Fruit fly (Drosophila melanogaster) whole organism, embryonic: Measurements from ENCODE around the gene lbl.
A peak's percentile ranks its signal among the peaks of the same experiment; 100 is the strongest.

Source experiments
- Atf-2 ChIP-seq: fragments of 200-800 bp; sonication (Bioruptor generic); optimal IDR thresholded peaks from 2 replicates; lab custom pipeline; 2016; ENCODE audit warnings: missing biosample characterization, missing genetic modification characterization
- Awh ChIP-seq: fragments of 200-800 bp; sonication (Bioruptor generic); IDR thresholded peaks from 2 replicates; pipeline ENCODE4, ENCODE4 v1.3.6; 2022; ENCODE audit warnings: missing biosample characterization, missing genetic modification characterization
- BEAF-32 ChIP-seq: fragments of 200-800 bp; sonication (Bioruptor generic); optimal IDR thresholded peaks from 3 replicates; lab custom pipeline; 2017; ENCODE audit warnings: missing biosample characterization, missing genetic modification characterization, mild to moderate bottlenecking, moderate library complexity, missing genetic modification reagents
- C15 ChIP-seq: fragments of 200-800 bp; sonication (Bioruptor generic); IDR thresholded peaks from 3 replicates; pipeline ENCODE4 v1.3.6; 2022; ENCODE audit warnings: missing biosample characterization, missing genetic modification characterization
- CG10267 ChIP-seq: fragments of 200-800 bp; sonication (Bioruptor generic); optimal IDR thresholded peaks from 2 replicates; lab custom pipeline; 2018; ENCODE audit warnings: missing biosample characterization, mild to moderate bottlenecking, missing genetic modification characterization, moderate library complexity
- CG10431 ChIP-seq: fragments of 200-800 bp; sonication (Bioruptor generic); optimal IDR thresholded peaks from 3 replicates; lab custom pipeline; 2018; ENCODE audit warnings: missing biosample characterization, mild to moderate bottlenecking, missing genetic modification characterization
- CG13123 ChIP-seq: fragments of 200-800 bp; sonication (Bioruptor generic); optimal IDR thresholded peaks from 2 replicates; lab custom pipeline; 2016; ENCODE audit warnings: missing biosample characterization, missing genetic modification characterization
- CG13424 ChIP-seq: fragments of 200-800 bp; sonication (Bioruptor generic); optimal IDR thresholded peaks from 2 replicates; lab custom pipeline; 2019; ENCODE audit warnings: missing biosample characterization, mild to moderate bottlenecking, missing genetic modification characterization, moderate library complexity
- CG13775 ChIP-seq: fragments of 200-800 bp; sonication (Bioruptor generic); optimal IDR thresholded peaks from 3 replicates; lab custom pipeline; 2017; ENCODE audit warnings: missing biosample characterization, mild to moderate bottlenecking, missing genetic modification characterization
- CG14860 ChIP-seq: fragments of 200-800 bp; sonication (Bioruptor generic); IDR thresholded peaks from 3 replicates; pipeline ENCODE4 v1.3.6; 2022; ENCODE audit warnings: missing biosample characterization, missing genetic modification characterization; ENCODE audit not compliant: partially characterized antibody
- CG15269 ChIP-seq: fragments of 200-800 bp; sonication (Bioruptor generic); optimal IDR thresholded peaks from 2 replicates; lab custom pipeline; 2018; ENCODE audit warnings: missing biosample characterization, mild to moderate bottlenecking, missing genetic modification characterization, moderate library complexity
- CG17186 ChIP-seq: fragments of 200-800 bp; sonication (Bioruptor generic); optimal IDR thresholded peaks from 3 replicates; lab custom pipeline; 2017; ENCODE audit warnings: missing biosample characterization, missing genetic modification reagents, missing genetic modification characterization
- CG2875 ChIP-seq: fragments of 200-800 bp; sonication (Bioruptor generic); optimal IDR thresholded peaks from 2 replicates; lab custom pipeline; 2017; ENCODE audit warnings: missing biosample characterization, mild to moderate bottlenecking, missing genetic modification characterization, missing genetic modification reagents
- CG31224 ChIP-seq: fragments of 200-800 bp; sonication (Bioruptor generic); IDR thresholded peaks from 2 replicates; pipeline ENCODE4 v1.3.6; 2022; ENCODE audit warnings: missing biosample characterization, missing genetic modification characterization
- CG3163 ChIP-seq: fragments of 200-800 bp; sonication (Bioruptor generic); optimal IDR thresholded peaks from 3 replicates; lab custom pipeline; 2016; ENCODE audit warnings: missing biosample characterization, missing genetic modification characterization
- CG33213 ChIP-seq: fragments of 200-800 bp; sonication (Bioruptor generic); optimal IDR thresholded peaks from 3 replicates; lab custom pipeline; 2016; ENCODE audit warnings: missing biosample characterization, missing genetic modification characterization
- CG3407 ChIP-seq: fragments of 200-800 bp; sonication (Bioruptor generic); optimal IDR thresholded peaks from 2 replicates; lab custom pipeline; 2018; ENCODE audit warnings: missing biosample characterization, mild to moderate bottlenecking, missing genetic modification characterization
- CG4282 ChIP-seq: fragments of 200-800 bp; sonication (Bioruptor generic); optimal IDR thresholded peaks from 2 replicates; lab custom pipeline; 2016; ENCODE audit warnings: missing biosample characterization, missing genetic modification characterization
- Dbx ChIP-seq: fragments of 200-800 bp; sonication (Bioruptor generic); IDR thresholded peaks from 3 replicates; pipeline ENCODE4 v1.3.6; 2022; ENCODE audit warnings: missing biosample characterization, missing genetic modification characterization
- Dfd ChIP-seq, 2 experiments: fragments of >200 bp; optimal IDR thresholded peaks; 2 replicates each; lab custom pipeline; 2017; ENCODE audit warnings: missing biosample characterization in 2 of 2, missing genetic modification characterization in 2 of 2
- Dll ChIP-seq: fragments of 200-800 bp; sonication (Bioruptor generic); IDR thresholded peaks from 4 replicates; pipeline ENCODE4 v1.3.6; 2022; ENCODE audit warnings: missing biosample characterization, missing genetic modification characterization; ENCODE audit not compliant: partially characterized antibody
- Doc3 ChIP-seq: fragments of 200-800 bp; sonication (Bioruptor generic); IDR thresholded peaks from 3 replicates; pipeline ENCODE4 v1.3.6; 2022; ENCODE audit warnings: missing biosample characterization, missing genetic modification characterization; ENCODE audit not compliant: partially characterized antibody
- E2f2 ChIP-seq: fragments of 200-800 bp; sonication (Bioruptor generic); IDR thresholded peaks from 2 replicates; pipeline ENCODE4 v1.3.6; 2022; ENCODE audit warnings: missing biosample characterization, missing genetic modification characterization
- GATAe ChIP-seq: fragments of 200-800 bp; sonication (Bioruptor generic); conservative IDR thresholded peaks from 2 replicates; pipeline ENCODE4 v1.3.6; 2022; ENCODE audit warnings: missing biosample characterization, missing genetic modification characterization
- Hr39 ChIP-seq: fragments of >200 bp; optimal IDR thresholded peaks from 2 replicates; lab custom pipeline; 2017
- Mad ChIP-seq: fragments of 200-800 bp; sonication (Bioruptor generic); optimal IDR thresholded peaks from 2 replicates; lab custom pipeline; 2016; ENCODE audit warnings: missing biosample characterization, missing genetic modification characterization
- Med ChIP-seq: fragments of 200-800 bp; sonication (Bioruptor generic); peaks from one replicate; lab custom pipeline; 2016; ENCODE audit warnings: missing biosample characterization, missing genetic modification characterization, mild to moderate bottlenecking, inconsistent platforms, moderate library complexity
- Optix ChIP-seq: fragments of 200-800 bp; sonication (Bioruptor generic); IDR thresholded peaks from 3 replicates; pipeline ENCODE4 v1.3.6; 2022; ENCODE audit warnings: missing biosample characterization, missing genetic modification characterization
- Ptx1 ChIP-seq: fragments of 200-800 bp; sonication (Bioruptor generic); IDR thresholded peaks from 2 replicates; pipeline ENCODE4 v1.3.6; 2022; ENCODE audit warnings: missing biosample characterization, missing genetic modification characterization
- Sox102F ChIP-seq: fragments of 200-800 bp; sonication (Bioruptor generic); optimal IDR thresholded peaks from 2 replicates; lab custom pipeline; 2018; ENCODE audit warnings: missing biosample characterization, mild to moderate bottlenecking, missing genetic modification characterization, moderate library complexity
- Vsx1 ChIP-seq: fragments of 200-800 bp; sonication (Bioruptor generic); optimal IDR thresholded peaks from 2 replicates; lab custom pipeline; 2017; ENCODE audit warnings: missing biosample characterization, mild to moderate bottlenecking, missing genetic modification characterization, missing genetic modification reagents
- ap ChIP-seq: fragments of 200-800 bp; sonication (Bioruptor generic); IDR thresholded peaks from 2 replicates; pipeline ENCODE4 v1.3.6; 2022; ENCODE audit warnings: missing biosample characterization, missing genetic modification characterization
- ara ChIP-seq: fragments of 200-800 bp; sonication (Bioruptor generic); IDR thresholded peaks from 2 replicates; pipeline ENCODE4 v1.3.6; 2022; ENCODE audit warnings: missing biosample characterization, missing genetic modification characterization
- bcd ChIP-seq: fragments of 200-800 bp; sonication (Bioruptor generic); optimal IDR thresholded peaks from 2 replicates; lab custom pipeline; 2017; ENCODE audit warnings: missing biosample characterization, mild to moderate bottlenecking, missing genetic modification characterization
- caup ChIP-seq: fragments of 200-800 bp; sonication (Bioruptor generic); optimal IDR thresholded peaks from 3 replicates; lab custom pipeline; 2017; ENCODE audit warnings: missing biosample characterization, mild to moderate bottlenecking, missing genetic modification characterization, moderate library complexity; ENCODE audit not compliant: severe bottlenecking
- gce ChIP-seq: fragments of 200-800 bp; sonication (Bioruptor generic); IDR thresholded peaks from 3 replicates; pipeline ENCODE4 v1.3.6; 2022; ENCODE audit warnings: missing biosample characterization, missing genetic modification characterization
- jing ChIP-seq: fragments of 200-800 bp; sonication (Bioruptor generic); optimal IDR thresholded peaks from 2 replicates; lab custom pipeline; 2018; ENCODE audit warnings: missing biosample characterization, mild to moderate bottlenecking, missing genetic modification characterization
- kah ChIP-seq: fragments of 200-800 bp; sonication (Bioruptor generic); optimal IDR thresholded peaks from 2 replicates; lab custom pipeline; 2018; ENCODE audit warnings: missing biosample characterization, mild to moderate bottlenecking, missing genetic modification characterization
- ken ChIP-seq: fragments of 200-800 bp; sonication (Bioruptor generic); IDR thresholded peaks from 3 replicates; pipeline ENCODE4 v1.3.6; 2022; ENCODE audit warnings: missing biosample characterization, missing genetic modification characterization
- klu ChIP-seq: fragments of 200-800 bp; sonication (Bioruptor generic); IDR thresholded peaks from 2 replicates; pipeline ENCODE4 v1.3.6; 2022; ENCODE audit warnings: missing biosample characterization, missing genetic modification characterization
- nerfin-1 ChIP-seq: fragments of 200-800 bp; sonication (Bioruptor generic); optimal IDR thresholded peaks from 3 replicates; lab custom pipeline; 2019; ENCODE audit warnings: missing biosample characterization, mild to moderate bottlenecking, missing genetic modification characterization, moderate library complexity
- prd ChIP-seq, 3 experiments: fragments of >200 bp in 2 of 3; fragments of 200-800 bp in 1 of 3; sonication (Bioruptor generic) in 1 of 3; optimal IDR thresholded peaks in 2 of 3; IDR thresholded peaks in 1 of 3; 2 replicates in 2 of 3; 3 replicates in 1 of 3; pipeline versions ENCODE4 v1.3.6 to Lab custom; 2017 to 2022; ENCODE audit warnings: missing biosample characterization in 1 of 3, missing genetic modification characterization in 1 of 3
- pzg ChIP-seq: fragments of 200-800 bp; sonication (Bioruptor generic); optimal IDR thresholded peaks from 3 replicates; lab custom pipeline; 2018; ENCODE audit warnings: missing biosample characterization, mild to moderate bottlenecking, missing genetic modification characterization, moderate library complexity
- run ChIP-seq: fragments of 200-800 bp; sonication (Bioruptor generic); optimal IDR thresholded peaks from 3 replicates; lab custom pipeline; 2018; ENCODE audit warnings: missing biosample characterization, mild to moderate bottlenecking, missing genetic modification characterization
- sim ChIP-seq: fragments of 200-800 bp; sonication (Bioruptor generic); IDR thresholded peaks from 2 replicates; pipeline ENCODE4 v1.3.6; 2022; ENCODE audit warnings: missing biosample characterization, missing genetic modification characterization
- slou ChIP-seq: fragments of 200-800 bp; sonication (Bioruptor generic); optimal IDR thresholded peaks from 3 replicates; lab custom pipeline; 2016; ENCODE audit warnings: missing biosample characterization, missing genetic modification characterization
- sna ChIP-seq: fragments of 200-800 bp; sonication (Bioruptor generic); IDR thresholded peaks from 2 replicates; pipeline ENCODE4 v1.3.6; 2022; ENCODE audit warnings: missing biosample characterization, missing genetic modification characterization; ENCODE audit not compliant: partially characterized antibody
- tio ChIP-seq: fragments of 200-800 bp; sonication (Bioruptor generic); optimal IDR thresholded peaks from 2 replicates; lab custom pipeline; 2017; ENCODE audit warnings: missing biosample characterization, missing genetic modification characterization, inconsistent platforms
- vnd ChIP-seq: fragments of 200-800 bp; sonication (Bioruptor generic); IDR thresholded peaks from 3 replicates; pipeline ENCODE4 v1.3.6; 2022; ENCODE audit warnings: missing biosample characterization, missing genetic modification characterization; ENCODE audit not compliant: partially characterized antibody
- zen ChIP-seq: fragments of 200-800 bp; sonication (Bioruptor generic); optimal IDR thresholded peaks from 3 replicates; lab custom pipeline; 2018; ENCODE audit warnings: missing biosample characterization, mild to moderate bottlenecking, missing genetic modification characterization, moderate library complexity

The lbl gene

DNA sequence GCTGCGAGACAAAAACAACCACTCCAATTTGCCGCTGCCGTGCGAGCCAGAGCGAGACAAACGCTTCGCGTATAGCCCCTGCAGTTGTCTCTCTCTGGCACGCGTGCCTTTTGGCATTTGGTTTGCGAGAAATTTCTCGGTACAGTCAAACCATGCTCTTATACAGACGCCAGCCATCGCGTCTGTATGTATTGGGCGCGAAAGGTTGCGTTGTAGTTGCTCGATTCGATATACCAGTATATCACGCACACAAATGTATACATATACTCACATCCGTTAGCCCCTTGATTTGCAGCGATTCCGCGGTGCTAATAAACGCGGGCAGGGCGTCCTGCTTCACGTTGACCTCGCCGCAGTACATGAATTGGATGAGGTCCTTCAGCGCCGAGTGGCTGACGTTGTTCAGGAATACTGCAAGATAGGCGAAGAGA, 57.6 kb downstream of the lbl start (continued):
- TF ChIP-seq Ptx1 (GFP tag; lab: Robert Waterston, UW) (no peak), run (tag; lab: Kevin White, UChicago) (no peak), CG31224 (GFP tag; lab: Robert Waterston, UW) (no peak), Atf-2 (GFP tag; lab: Kevin White, UChicago) (no peak), CG2875 (GFP tag; lab: Kevin White, UChicago) (no peak), E2f2 (peak; percentile 51), Dbx (GFP tag; lab: Robert Waterston, UW) (peak; percentile 40; the same call in 1 of the 3 replicates), Med (peak; percentile 83), vnd (GFP tag; lab: Robert Waterston, UW) (no peak), C15 (GFP tag; lab: Robert Waterston, UW) (no peak), pzg (GFP tag; lab: Kevin White, UChicago) (peak; percentile 50), CG10431 (peak; percentile 78), sim (no peak; the same call in 1 of the 2 replicates), Awh (peak; percentile 10; the same call in 1 of the 2 replicates), CG17186 (GFP tag; lab: Kevin White, UChicago) (no peak), Doc3 (GFP tag; lab: Robert Waterston, UW) (peak; percentile 22; the same call in 1 of the 3 replicates), CG33213 (GFP tag; lab: Kevin White, UChicago) (no peak), kah (peak; percentile 96), zen (tag; lab: Kevin White, UChicago) (no peak), CG15269 (tag; lab: Kevin White, UChicago) (no peak), ara (GFP tag; lab: Robert Waterston, UW) (no peak), BEAF-32 (peak; percentile 53), Optix (no peak; the same call in 2 of the 3 replicates), Sox102F (GFP tag; lab: Kevin White, UChicago) (no peak), CG3407 (GFP tag; lab: Kevin White, UChicago) (no peak), Mad (GFP tag; lab: Kevin White, UChicago) (no peak), Vsx1 (GFP tag; lab: Kevin White, UChicago) (no peak), jing (GFP tag; lab: Kevin White, UChicago) (no peak), sna (peak; percentile 59), caup (GFP tag; lab: Kevin White, UChicago) (peak; percentile 53), ap (GFP tag; lab: Robert Waterston, UW) (no peak), ken (no peak), CG14860 (GFP tag; lab: Robert Waterston, UW) (no peak), klu (no peak), CG10267 (tag; lab: Kevin White, UChicago) (peak; percentile 25), CG3163 (GFP tag; lab: Kevin White, UChicago) (no peak), Dfd (GFP tag; optimal IDR thresholded peaks at IDR 0.05; lab: Kevin White, UChicago) (no peak), bcd (GFP tag; lab: Kevin White, UChicago) (no peak), Dll (GFP tag; lab: Robert Waterston, UW) (peak; percentile 14; the same call in 1 of the 4 replicates), gce (GFP tag; lab: Robert Waterston, UW) (0 out of 3 replicates have a peak, but pooled peaks have one; percentile 20), CG4282 (GFP tag; lab: Kevin White, UChicago) (no peak), Hr39 (lab: Kevin White, UChicago) (no peak), CG13775 (no peak), nerfin-1 (tag; lab: Kevin White, UChicago) (peak; percentile 65), tio (GFP tag; lab: Kevin White, UChicago) (no peak), CG13123 (GFP tag; lab: Kevin White, UChicago) (no peak), CG13424 (tag; lab: Kevin White, UChicago) (peak; percentile 20), slou (GFP tag; lab: Kevin White, UChicago) (no peak), GATAe (no peak), prd (optimal IDR thresholded peaks at IDR 0.05; lab: Kevin White, UChicago) (no peak), prd (GFP tag; IDR thresholded peaks at IDR 0.05; lab: Robert Waterston, UW) (no peak)
